Worm (Caenorhabditis elegans): ENCODE results near the gene R07C3.13.

Gene R07C3.13

ce11 chrII:900720-901332, 26.4 kb downstream of the R07C3.13 start, which contains the start of gene T07D3.9 (continued):
- TF ChIP-seq ceh-62 (tag; optimal IDR thresholded peaks at IDR 0.05), result no peak
- peak; percentile 58 for TF ChIP-seq nhr-28 (tag; optimal IDR thresholded peaks at IDR 0.05)

DNA sequence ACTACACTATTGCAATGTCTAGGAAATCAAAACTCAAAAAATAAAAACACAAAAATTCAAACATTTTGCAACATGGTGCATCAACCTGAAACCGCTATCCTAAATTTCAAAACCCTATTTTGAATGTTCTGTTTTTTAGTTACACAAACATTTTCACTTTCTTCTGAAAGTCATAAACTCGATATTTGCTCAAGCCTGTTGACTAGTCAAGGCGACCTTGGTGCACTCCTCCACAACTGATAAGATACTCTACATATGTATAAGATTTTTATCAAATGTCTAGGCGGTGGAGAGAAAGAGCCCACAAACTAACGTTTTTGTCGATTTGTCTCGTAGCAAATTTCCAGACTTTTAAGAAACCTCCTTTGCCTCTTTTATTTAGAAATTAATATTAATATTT, 39.2 kb downstream of the R07C3.13 start, which contains the start of gene T07D3.4:
TSS of gene T07D3.4 (plus strand) at position 286 of the 400 bp plus-strand sequence.
- TF ChIP-seq nhr-28 (tag; optimal IDR thresholded peaks at IDR 0.05) (peak; percentile 70), nhr-77 (tag; optimal IDR thresholded peaks at IDR 0.05) (peak; percentile 37), pqm-1 (tag; optimal IDR thresholded peaks at IDR 0.05) (peak; percentile 67), F37D6.2 (tag; optimal IDR thresholded peaks at IDR 0.05) (no peak), Y75B8A.6 (GFP tag; IDR thresholded peaks at IDR 0.05) (no peak), hlh-11 (tag; optimal IDR thresholded peaks at IDR 0.05) (peak; percentile 54), dve-1 (tag; optimal IDR thresholded peaks at IDR 0.05; ENCODE audit: insufficient read depth) (peak; percentile 29), dmd-6 (GFP tag; IDR thresholded peaks at IDR 0.05) (peak; percentile 51; the same call in 1 of the 2 replicates), daf-16 (GFP tag; optimal IDR thresholded peaks at IDR 0.05) (no peak), daf-16 (tag; optimal IDR thresholded peaks at IDR 0.05) (peak; percentile 90)

ce11 chrII:884204-884603, 43.0 kb downstream of the R07C3.13 start:
- TF ChIP-seq ceh-62 (tag; optimal IDR thresholded peaks at IDR 0.05) (no peak), pha-4 (GFP tag; IDR thresholded peaks at IDR 0.05) (no peak), pha-4 (tag; optimal IDR thresholded peaks at IDR 0.05) (no peak), hlh-11 (tag; optimal IDR thresholded peaks at IDR 0.05) (peak; percentile 4), madf-9 (GFP tag; conservative IDR thresholded peaks at IDR 0.05) (no peak), dmd-6 (GFP tag; IDR thresholded peaks at IDR 0.05) (peak; percentile 15; the same call in 1 of the 2 replicates), D1046.2 (GFP tag; IDR thresholded peaks at IDR 0.05) (no peak), dmd-8 (GFP tag; IDR thresholded peaks at IDR 0.05) (no peak), nhr-76 (tag; optimal IDR thresholded peaks at IDR 0.05) (no peak), egl-27 (tag; optimal IDR thresholded peaks at IDR 0.05) (no peak), dpl-1 (GFP tag; optimal IDR thresholded peaks at IDR 0.05) (no peak), daf-16 (GFP tag; optimal IDR thresholded peaks at IDR 0.05) (no peak), daf-16 (tag; optimal IDR thresholded peaks at IDR 0.05) (peak; percentile 37), nhr-77 (tag; optimal IDR thresholded peaks at IDR 0.05) (peak; percentile 18), unc-62 (GFP tag; optimal IDR thresholded peaks at IDR 0.05 in 1 of 2) (peak in 1 of 2 experiments; percentile 73), unc-62 (tag; optimal IDR thresholded peaks at IDR 0.05) (no peak), nhr-28 (tag; optimal IDR thresholded peaks at IDR 0.05) (peak; percentile 13), tra-1 (GFP tag; IDR thresholded peaks at IDR 0.05) (no peak), sdz-12 (GFP tag; optimal IDR thresholded peaks at IDR 0.05) (no peak), pqm-1 (tag; optimal IDR thresholded peaks at IDR 0.05) (peak; percentile 57), spr-3 (GFP tag; optimal IDR thresholded peaks at IDR 0.05) (no peak), hmg-1.1 (GFP tag; IDR thresholded peaks at IDR 0.05) (no peak), skn-1 (tag; optimal IDR thresholded peaks at IDR 0.05) (no peak), aly-2 (tag; optimal IDR thresholded peaks at IDR 0.05) (no peak), lin-29 (GFP tag; IDR thresholded peaks at IDR 0.05) (no peak)

DNA sequence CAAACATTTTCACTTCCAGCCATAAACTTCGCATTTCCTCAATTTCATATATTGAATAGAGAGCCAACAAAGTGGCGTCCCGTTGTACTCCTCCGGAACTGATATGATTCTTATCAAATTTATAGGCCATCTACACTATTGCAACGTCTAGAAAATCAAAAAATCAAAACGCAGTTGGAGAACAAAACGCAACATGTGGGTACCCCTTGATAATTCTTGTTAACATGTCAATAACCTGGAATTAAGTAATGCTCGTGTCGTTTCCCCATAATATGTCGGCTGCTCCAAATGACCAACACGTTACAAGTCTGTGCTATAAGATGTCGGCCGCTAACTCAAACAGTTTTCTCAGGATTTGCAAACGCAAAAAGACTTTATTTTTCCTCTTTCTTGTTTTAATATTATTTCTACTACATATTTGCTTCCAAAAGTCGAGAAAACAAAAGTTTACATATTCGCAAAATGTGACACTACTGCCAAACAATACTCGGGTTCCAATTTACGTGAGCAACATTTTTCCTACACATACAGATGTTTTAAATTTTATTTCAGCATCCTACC, 46.5 kb downstream of the R07C3.13 start:
- TF ChIP-seq dmd-6 (GFP tag; IDR thresholded peaks at IDR 0.05), result peak; percentile 71
- no peak for TF ChIP-seq D1046.2 (GFP tag; IDR thresholded peaks at IDR 0.05)
- TF ChIP-seq zag-1 (tag; optimal IDR thresholded peaks at IDR 0.05), result no peak
- peak; percentile 20 for TF ChIP-seq lin-13 (GFP tag; optimal IDR thresholded peaks at IDR 0.05)
- no peak for TF ChIP-seq spr-1 (tag; optimal IDR thresholded peaks at IDR 0.05)
- no peak for TF ChIP-seq daf-16 (GFP tag; optimal IDR thresholded peaks at IDR 0.05)
- TF ChIP-seq daf-16 (tag; optimal IDR thresholded peaks at IDR 0.05), result peak; percentile 42
- peak; percentile 47 for TF ChIP-seq hlh-11 (tag; optimal IDR thresholded peaks at IDR 0.05)
- no peak for TF ChIP-seq lin-15B (tag; optimal IDR thresholded peaks at IDR 0.05)
- no peak for TF ChIP-seq tra-1 (GFP tag; IDR thresholded peaks at IDR 0.05)
- TF ChIP-seq lim-7 (GFP tag; IDR thresholded peaks at IDR 0.05), result no peak
- TF ChIP-seq nhr-77 (tag; optimal IDR thresholded peaks at IDR 0.05), result peak; percentile 11
- TF ChIP-seq zip-2 (tag; optimal IDR thresholded peaks at IDR 0.05), result no peak
- TF ChIP-seq sdz-12 (GFP tag; optimal IDR thresholded peaks at IDR 0.05), result no peak
- no peak for TF ChIP-seq zip-11 (GFP tag; IDR thresholded peaks at IDR 0.05)
- TF ChIP-seq dve-1 (tag; optimal IDR thresholded peaks at IDR 0.05; ENCODE audit: insufficient read depth), result peak; percentile 9
- TF ChIP-seq nhr-25 (tag; optimal IDR thresholded peaks at IDR 0.05; ENCODE audit: borderline replicate concordance, insufficient read depth), result no peak
- no peak for TF ChIP-seq hif-1 (tag; optimal IDR thresholded peaks at IDR 0.05)
- no peak for TF ChIP-seq Y105C5A.15 (GFP tag; IDR thresholded peaks at IDR 0.05)
- no peak for TF ChIP-seq php-3 (GFP tag; IDR thresholded peaks at IDR 0.05)
- no peak for TF ChIP-seq Y75B8A.6 (GFP tag; IDR thresholded peaks at IDR 0.05)
- no peak for TF ChIP-seq mxl-3 (GFP tag; optimal IDR thresholded peaks at IDR 0.05)
- no peak for TF ChIP-seq madf-9 (GFP tag; conservative IDR thresholded peaks at IDR 0.05)
- TF ChIP-seq pqm-1 (tag; optimal IDR thresholded peaks at IDR 0.05), result peak; percentile 87
- TF ChIP-seq tag-97 (GFP tag; IDR thresholded peaks at IDR 0.05), result no peak
- TF ChIP-seq lsy-2 (tag; optimal IDR thresholded peaks at IDR 0.05), result no peak
- TF ChIP-seq nhr-28 (tag; optimal IDR thresholded peaks at IDR 0.05), result peak; percentile 54
